Fruit fly (Drosophila melanogaster): ENCODE results near the gene CG5958.

Gene CG5958

DNA sequence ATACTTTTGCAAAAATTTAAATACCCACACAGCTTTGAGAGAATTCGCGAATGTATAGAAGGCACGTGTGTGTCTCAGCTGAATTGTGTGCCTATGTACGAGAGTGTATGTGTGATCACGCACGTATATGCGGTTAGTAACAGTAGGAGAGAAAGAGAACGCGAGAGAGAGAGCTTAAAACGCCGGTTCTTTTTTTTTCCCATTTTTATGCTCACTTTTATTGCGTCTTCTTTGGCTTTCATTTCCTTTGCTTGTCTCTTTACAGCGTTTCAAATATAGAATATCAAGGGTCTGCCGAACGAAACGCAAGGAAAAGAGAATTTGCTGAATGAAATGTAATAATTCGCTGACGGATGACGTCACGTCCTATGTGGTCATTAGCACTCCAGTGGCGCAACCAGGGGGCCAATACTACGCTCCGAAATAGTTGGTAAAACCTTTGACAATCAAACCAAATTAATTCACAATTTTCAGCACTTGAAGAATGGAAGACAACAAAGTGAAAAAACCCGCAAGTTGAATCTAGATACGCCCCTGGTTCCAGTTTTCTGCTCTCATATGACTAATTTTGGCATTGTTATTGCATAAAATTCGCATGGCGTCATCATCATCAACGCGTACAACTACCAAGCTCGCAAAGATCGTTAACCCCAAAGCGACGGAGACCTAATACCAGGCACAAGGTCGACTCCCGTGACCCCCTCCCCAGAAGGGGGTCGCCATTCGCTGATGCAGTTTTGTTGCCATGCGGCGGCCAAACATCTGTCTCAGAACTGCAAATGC, 8.2 kb downstream of the CG5958 start (continued):
- TF ChIP-seq B-H2 (GFP tag; optimal IDR thresholded peaks at IDR 0.05) (no peak), Xbp1 (GFP tag; optimal IDR thresholded peaks at IDR 0.05) (peak; percentile 43), CG31388 (GFP tag; optimal IDR thresholded peaks at IDR 0.05) (no peak), Ptx1 (GFP tag; IDR thresholded peaks at IDR 0.05) (peak; percentile 47; the same call in 1 of the 2 replicates), Mrtf (GFP tag; IDR thresholded peaks at IDR 0.05) (no peak), tup (GFP tag; optimal IDR thresholded peaks at IDR 0.05) (no peak), gce (GFP tag; IDR thresholded peaks at IDR 0.05) (no peak), da (GFP tag; optimal IDR thresholded peaks at IDR 0.05) (no peak), CG34376 (GFP tag; optimal IDR thresholded peaks at IDR 0.05) (no peak), TFAM (GFP tag; optimal IDR thresholded peaks at IDR 0.05) (no peak), CG11085 (GFP tag; IDR thresholded peaks at IDR 0.05) (peak; percentile 84), CG6254 (GFP tag; optimal IDR thresholded peaks at IDR 0.05) (no peak), CG13775 (GFP tag; optimal IDR thresholded peaks at IDR 0.05) (peak; percentile 70), CG6689 (GFP tag; IDR thresholded peaks at IDR 0.05) (0 out of 2 replicates have a peak, but pooled peaks have one; percentile 34), row (GFP tag; IDR thresholded peaks at IDR 0.05) (peak; percentile 68), CG1603 (tag; optimal IDR thresholded peaks at IDR 0.05) (peak; percentile 19), gt (GFP tag; IDR thresholded peaks at IDR 0.05) (no peak), tna (GFP tag; IDR thresholded peaks at IDR 0.05; ENCODE audit: partially characterized antibody) (no peak), CG5245 (GFP tag; optimal IDR thresholded peaks at IDR 0.05) (no peak), caup (GFP tag; optimal IDR thresholded peaks at IDR 0.05; ENCODE audit: severe bottlenecking) (peak; percentile 75), CG30020 (tag; optimal IDR thresholded peaks at IDR 0.05) (no peak), bigmax (GFP tag; optimal IDR thresholded peaks at IDR 0.05) (peak; percentile 79), CG7786 (GFP tag; optimal IDR thresholded peaks at IDR 0.05) (peak; percentile 87), Bteb2 (GFP tag; optimal IDR thresholded peaks at IDR 0.05) (peak; percentile 40), CG4404 (GFP tag; IDR thresholded peaks at IDR 0.05) (peak; percentile 47), CG31365 (tag; optimal IDR thresholded peaks at IDR 0.05) (no peak), Dad (GFP tag; optimal IDR thresholded peaks at IDR 0.05) (peak; percentile 50), CG7745 (tag; optimal IDR thresholded peaks at IDR 0.05) (no peak), CG4282 (GFP tag; optimal IDR thresholded peaks at IDR 0.05) (peak; percentile 8), p53 (GFP tag; optimal IDR thresholded peaks at IDR 0.05) (no peak), lab (GFP tag; optimal IDR thresholded peaks at IDR 0.05) (peak; percentile 88), Lpt (GFP tag; optimal IDR thresholded peaks at IDR 0.05) (no peak), CG11696 (GFP tag; IDR thresholded peaks at IDR 0.05) (no peak), CG2199 (GFP tag; IDR thresholded peaks at IDR 0.05) (no peak), CG43689 (GFP tag; IDR thresholded peaks at IDR 0.05) (0 out of 2 replicates have a peak, but pooled peaks have one; percentile 33), CG17829 (tag; optimal IDR thresholded peaks at IDR 0.05) (no peak), bowl (GFP tag; IDR thresholded peaks at IDR 0.05) (no peak), Neu2 (GFP tag; optimal IDR thresholded peaks at IDR 0.05; ENCODE audit: borderline replicate concordance) (no peak), unc-4 (GFP tag; IDR thresholded peaks at IDR 0.05; ENCODE audit: partially characterized antibody) (no peak), h (optimal IDR thresholded peaks at IDR 0.05) (no peak), cas (GFP tag; IDR thresholded peaks at IDR 0.05) (peak; percentile 57; the same call in 1 of the 2 replicates), tio (GFP tag; optimal IDR thresholded peaks at IDR 0.05) (no peak), mirr (GFP tag; optimal IDR thresholded peaks at IDR 0.05) (no peak), Eip74EF (GFP tag; optimal IDR thresholded peaks at IDR 0.05) (no peak), CG10274 (GFP tag; optimal IDR thresholded peaks at IDR 0.05) (no peak), CG13424 (tag; optimal IDR thresholded peaks at IDR 0.05) (peak; percentile 26), MBD-R2 (GFP tag; IDR thresholded peaks at IDR 0.05) (peak; percentile 62; the same call in 1 of the 2 replicates), C15 (GFP tag; IDR thresholded peaks at IDR 0.05) (peak; percentile 37; the same call in 1 of the 3 replicates), CrebB (tag; optimal IDR thresholded peaks at IDR 0.05) (peak; percentile 47), scrt (GFP tag; optimal IDR thresholded peaks at IDR 0.05) (peak; percentile 49)
